Worm (Caenorhabditis elegans) whole organism, L4 larva: ENCODE results near the gene ZC477.7.

Source experiments
- F10B5.3 ChIP-seq: sonication (generic microtip); optimal IDR thresholded peaks from 2 replicates; lab custom pipeline; 2016; ENCODE audit warnings: mild to moderate bottlenecking, missing genetic modification characterization, missing compliant biosample characterization
- F26F4.8 ChIP-seq: fragments of 200-800 bp; sonication (Bioruptor generic); conservative IDR thresholded peaks from 2 replicates; pipeline ENCODE4 v1.3.6; 2022; ENCODE audit warnings: missing genetic modification characterization, missing compliant biosample characterization
- F44E2.7 ChIP-seq: fragments of 200-800 bp; sonication (Bioruptor generic); IDR thresholded peaks from 2 replicates; pipeline ENCODE4 v2.1.2; 2022; ENCODE audit warnings: missing genetic modification characterization, missing compliant biosample characterization
- Y48G9A.11 ChIP-seq: fragments of 200-800 bp; sonication (Bioruptor generic); IDR thresholded peaks from 2 replicates; pipeline ENCODE4 v1.3.6; 2022; ENCODE audit warnings: missing genetic modification reagents, missing genetic modification characterization, missing compliant biosample characterization
- Y5F2A.4 ChIP-seq: fragments of 200-800 bp; sonication (Bioruptor generic); optimal IDR thresholded peaks from 2 replicates; lab custom pipeline; 2018; ENCODE audit warnings: mild to moderate bottlenecking, missing genetic modification characterization, missing compliant biosample characterization
- aha-1 ChIP-seq: fragments of 150-350 bp; peaks from one replicate; lab custom pipeline; 2014; ENCODE audit warnings: missing biosample characterization, missing genetic modification characterization
- ces-1 ChIP-seq: fragments of 150-350 bp; sonication (generic microtip); optimal IDR thresholded peaks from 4 replicates; lab custom pipeline; 2014; ENCODE audit warnings: missing biosample characterization, missing genetic modification reagents, missing genetic modification characterization
- ctbp-1 ChIP-seq: fragments of 200-800 bp; sonication (Bioruptor generic); IDR thresholded peaks from 2 replicates; pipeline ENCODE4 v1.3.6; 2022; ENCODE audit warnings: missing genetic modification reagents, missing genetic modification characterization, missing compliant biosample characterization
- dmd-8 ChIP-seq: fragments of 200-800 bp; sonication (Bioruptor generic); IDR thresholded peaks from 2 replicates; pipeline ENCODE4 v1.3.6; 2022; ENCODE audit warnings: missing genetic modification characterization, missing compliant biosample characterization
- duxl-1 ChIP-seq: sonication (generic microtip); optimal IDR thresholded peaks from 2 replicates; lab custom pipeline; 2016; ENCODE audit warnings: mild to moderate bottlenecking, missing genetic modification characterization, moderate library complexity, missing compliant biosample characterization; ENCODE audit not compliant: poor library complexity
- dve-1 ChIP-seq: sonication (generic microtip); optimal IDR thresholded peaks from 2 replicates; lab custom pipeline; 2017; ENCODE audit warnings: antibody characterized with exemption, mild to moderate bottlenecking, missing genetic modification characterization, missing compliant biosample characterization; ENCODE audit not compliant: insufficient read depth
- fkh-10 ChIP-seq: fragments of 150-350 bp; optimal IDR thresholded peaks from 2 replicates; lab custom pipeline; 2014; ENCODE audit warnings: missing biosample characterization, missing genetic modification reagents, missing genetic modification characterization
- lim-7 ChIP-seq: fragments of 200-800 bp; sonication (Bioruptor generic); IDR thresholded peaks from 2 replicates; pipeline ENCODE4 v1.3.6; 2022; ENCODE audit warnings: missing genetic modification characterization, missing compliant biosample characterization
- lin-1 ChIP-seq: fragments of 200-800 bp; sonication (Bioruptor generic); IDR thresholded peaks from 2 replicates; pipeline ENCODE4 v1.3.6; 2022; ENCODE audit warnings: missing genetic modification reagents, missing genetic modification characterization, missing compliant biosample characterization
- lin-13 ChIP-seq: fragments of 150-350 bp; optimal IDR thresholded peaks from 2 replicates; lab custom pipeline; 2014; ENCODE audit warnings: missing biosample characterization, missing genetic modification reagents, missing genetic modification characterization
- lin-29 ChIP-seq: fragments of 200-800 bp; sonication (Bioruptor generic); IDR thresholded peaks from 2 replicates; pipeline ENCODE4 v1.3.6; 2022; ENCODE audit warnings: missing genetic modification reagents, missing genetic modification characterization, missing compliant biosample characterization
- lin-38 ChIP-seq: fragments of 200-800 bp; sonication (Bioruptor generic); IDR thresholded peaks from 2 replicates; pipeline ENCODE4 v1.3.6; 2022; ENCODE audit warnings: missing genetic modification reagents, missing genetic modification characterization, missing compliant biosample characterization
- lin-39 ChIP-seq: fragments of 150-350 bp; optimal IDR thresholded peaks from 2 replicates; lab custom pipeline; 2014; ENCODE audit warnings: missing biosample characterization, missing genetic modification reagents, missing genetic modification characterization
- lsy-2 ChIP-seq, 2 experiments: fragments of 150-350 bp in 1 of 2; sonication (generic microtip) in 1 of 2; optimal IDR thresholded peaks; 2 replicates each; lab custom pipeline; 2014 to 2017; ENCODE audit warnings: missing biosample characterization in 2 of 2, missing genetic modification characterization in 2 of 2
- mdl-1 ChIP-seq, 2 experiments: fragments of 150-350 bp in 1 of 2; sonication (generic microtip) in 1 of 2; optimal IDR thresholded peaks; 2 replicates each; lab custom pipeline; 2014 to 2017; ENCODE audit warnings: missing biosample characterization in 2 of 2, missing genetic modification characterization in 2 of 2
- mdt-29 ChIP-seq: fragments of 200-800 bp; sonication (Bioruptor generic); IDR thresholded peaks from 2 replicates; pipeline ENCODE4 v1.3.6; 2022; ENCODE audit warnings: missing genetic modification reagents, missing genetic modification characterization, missing compliant biosample characterization
- mes-2 ChIP-seq: sonication (generic microtip); optimal IDR thresholded peaks from 2 replicates; lab custom pipeline; 2016; ENCODE audit warnings: missing genotype, mild to moderate bottlenecking, missing genetic modification characterization, missing compliant biosample characterization; ENCODE audit not compliant: poor library complexity, severe bottlenecking
- mxl-2 ChIP-seq: fragments of 200-800 bp; sonication (Bioruptor generic); conservative IDR thresholded peaks from 2 replicates; pipeline ENCODE4 v1.3.6; 2022; ENCODE audit warnings: missing genetic modification reagents, missing genetic modification characterization, missing compliant biosample characterization
- mxl-3 ChIP-seq: fragments of 200-800 bp; sonication (Bioruptor generic); optimal IDR thresholded peaks from 2 replicates; lab custom pipeline; 2018; ENCODE audit warnings: mild to moderate bottlenecking, missing genetic modification characterization, missing compliant biosample characterization
- nhr-10 ChIP-seq: fragments of 150-350 bp; optimal IDR thresholded peaks from 2 replicates; lab custom pipeline; 2014; ENCODE audit warnings: missing biosample characterization, missing genetic modification characterization
- nhr-25 ChIP-seq: sonication (generic microtip); optimal IDR thresholded peaks from 2 replicates; lab custom pipeline; 2017; ENCODE audit warnings: missing genetic modification characterization, mild to moderate bottlenecking, missing compliant biosample characterization, antibody characterized with exemption, moderate library complexity, borderline replicate concordance; ENCODE audit not compliant: insufficient read depth
- nhr-48 ChIP-seq: sonication (generic microtip); optimal IDR thresholded peaks from 2 replicates; lab custom pipeline; 2016; ENCODE audit warnings: mild to moderate bottlenecking, missing genetic modification characterization, missing compliant biosample characterization
- nhr-6 ChIP-seq: fragments of 150-350 bp; optimal IDR thresholded peaks from 2 replicates; lab custom pipeline; 2014; ENCODE audit warnings: missing biosample characterization, missing genetic modification characterization
- saeg-2 ChIP-seq: fragments of 200-800 bp; sonication (Bioruptor generic); IDR thresholded peaks from 2 replicates; pipeline ENCODE4 v1.3.6; 2022; ENCODE audit warnings: missing genetic modification reagents, missing genetic modification characterization, missing compliant biosample characterization
- sdz-12 ChIP-seq: fragments of 200-800 bp; sonication (Bioruptor generic); optimal IDR thresholded peaks from 2 replicates; lab custom pipeline; 2018; ENCODE audit warnings: mild to moderate bottlenecking, missing genetic modification characterization, missing compliant biosample characterization
- spr-3 ChIP-seq: fragments of 200-800 bp; sonication (Bioruptor generic); optimal IDR thresholded peaks from 2 replicates; lab custom pipeline; 2018; ENCODE audit warnings: mild to moderate bottlenecking, missing genetic modification characterization, missing compliant biosample characterization
- unc-62 ChIP-seq, 3 experiments: fragments of 150-350 bp in 1 of 3; sonication (generic microtip); optimal IDR thresholded peaks in 2 of 3; peaks in 1 of 3; 1 replicate in 1 of 3; 2 replicates in 2 of 3; lab custom pipeline; 2014 to 2017; ENCODE audit warnings: missing biosample characterization in 3 of 3, missing genetic modification characterization in 3 of 3, missing genetic modification reagents in 3 of 3, missing genotype in 1 of 3
- zfp-2 ChIP-seq: sonication (generic microtip); optimal IDR thresholded peaks from 2 replicates; lab custom pipeline; 2016; ENCODE audit warnings: mild to moderate bottlenecking, missing genetic modification characterization, missing compliant biosample characterization

ZC477.7 gene

ce11 chrIV:7083382-7083784, 27.9 kb downstream of the ZC477.7 start, which contains the start of gene Y43B11AR.3 (continued):
- peak; percentile 35; the same call in 1 of the 2 replicates for TF ChIP-seq F26F4.8 (GFP tag; lab: Robert Waterston, UW)
- TF ChIP-seq ctbp-1 (GFP tag; lab: Robert Waterston, UW), result peak; percentile 75
- TF ChIP-seq lin-38 (GFP tag; lab: Robert Waterston, UW), result peak; percentile 89
- TF ChIP-seq mdt-29, result peak; percentile 66; the same call in 1 of the 2 replicates
- TF ChIP-seq lin-1 (GFP tag; lab: Robert Waterston, UW), result peak; percentile 69; the same call in 1 of the 2 replicates
- TF ChIP-seq fkh-10 (GFP tag; lab: Kevin White, UChicago), result no peak
- TF ChIP-seq F44E2.7 (GFP tag; lab: Robert Waterston, UW), result 0 out of 2 replicates have a peak, but pooled peaks have one; percentile 61
- TF ChIP-seq nhr-25 (tag; lab: Kevin White, UChicago), result no peak
- TF ChIP-seq dmd-8 (GFP tag; lab: Robert Waterston, UW), result peak; percentile 74; the same call in 1 of the 2 replicates
- no peak; the same call in none of the 2 replicates for TF ChIP-seq lim-7 (GFP tag; lab: Robert Waterston, UW)
- peak; percentile 85; the same call in 1 of the 2 replicates for TF ChIP-seq Y48G9A.11
- TF ChIP-seq mes-2 (tag; lab: Kevin White, UChicago), result peak; percentile 39
- TF ChIP-seq, all 104 proteins: peak for 26

- no peak for TF ChIP-seq lin-29 (GFP tag; lab: Robert Waterston, UW)
- no peak for TF ChIP-seq nhr-48 (tag; lab: Kevin White, UChicago)
- no peak for TF ChIP-seq mes-2 (tag; lab: Kevin White, UChicago)
- no peak for TF ChIP-seq ces-1 (GFP tag; lab: Kevin White, UChicago)
- no peak for TF ChIP-seq nhr-6 (tag; lab: Kevin White, UChicago)
- no peak for TF ChIP-seq Y5F2A.4 (GFP tag; lab: Kevin White, UChicago)
- TF ChIP-seq mxl-3 (GFP tag; lab: Kevin White, UChicago), result no peak
- no peak for TF ChIP-seq dve-1 (tag; lab: Kevin White, UChicago)
- TF ChIP-seq nhr-10 (tag; lab: Kevin White, UChicago), result no peak
Observed at ce11 chrIV:7081214-7081613, 30.0 kb downstream of the ZC477.7 start, which contains the start of gene Y43B11AR.1. Gene Y43B11AR.1 (plus strand): TSS chrIV:7081514.

- TF ChIP-seq Y5F2A.4 (GFP tag; lab: Kevin White, UChicago) (no peak), lin-39 (no peak), lim-7 (GFP tag; lab: Robert Waterston, UW) (no peak), lsy-2 (tag; optimal IDR thresholded peaks at IDR 0.05; lab: Kevin White, UChicago) (no peak), aha-1 (tag; lab: Kevin White, UChicago) (peak; percentile 33), mdl-1 (tag; optimal IDR thresholded peaks at IDR 0.05; lab: Kevin White, UChicago) (no peak), mxl-2 (no peak), F10B5.3 (no peak)
Observed at ce11 chrIV:7075063-7075462, 36.2 kb downstream of the ZC477.7 start, which contains the start of gene srg-50. Gene srg-50 (minus strand): TSS chrIV:7075163.

ce11 chrIV:7072110-7072509, 39.1 kb downstream of the ZC477.7 start, which contains the start of gene srg-48:
Gene srg-48 (plus strand): TSS chrIV:7072410.
- TF ChIP-seq sdz-12, result no peak
- TF ChIP-seq mxl-2, result no peak
- TF ChIP-seq nhr-6 (tag; lab: Kevin White, UChicago), result no peak
- no peak for TF ChIP-seq saeg-2 (GFP tag; lab: Robert Waterston, UW)
- no peak for TF ChIP-seq spr-3 (GFP tag; lab: Kevin White, UChicago)
- no peak for TF ChIP-seq ctbp-1 (GFP tag; lab: Robert Waterston, UW)
- no peak for TF ChIP-seq zfp-2 (tag; lab: Kevin White, UChicago)
- TF ChIP-seq duxl-1 (tag; lab: Kevin White, UChicago), result no peak

- TF ChIP-seq lin-13 (GFP tag; lab: Kevin White, UChicago) (no peak), Y5F2A.4 (GFP tag; lab: Kevin White, UChicago) (no peak), unc-62 (GFP tag; optimal IDR thresholded peaks at IDR 0.05 in 1 of 2; lab: Kevin White, UChicago) (peak in 1 of 2 experiments; percentile 93), unc-62 (tag; optimal IDR thresholded peaks at IDR 0.05; lab: Kevin White, UChicago) (no peak)
Observed at ce11 chrIV:7067446-7067845, 43.8 kb downstream of the ZC477.7 start.
